Fruit fly (Drosophila melanogaster) Kc167 (cell line): ENCODE measurements around the gene Lsm12a.

Source experiments
- Myc ChIP-seq: fragments of >200 bp; optimal IDR thresholded peaks from 2 replicates; lab custom pipeline; 2017; ENCODE audit warnings: missing external identifiers
- Sin3A ChIP-seq: fragments of >200 bp; optimal IDR thresholded peaks from 2 replicates; lab custom pipeline; 2018; ENCODE audit warnings: missing external identifiers
- h ChIP-seq: fragments of >200 bp; optimal IDR thresholded peaks from 3 replicates; lab custom pipeline; 2018; ENCODE audit warnings: missing external identifiers
- insv ChIP-seq: fragments of >200 bp; optimal IDR thresholded peaks from 3 replicates; lab custom pipeline; 2018; ENCODE audit warnings: missing external identifiers
- psq ChIP-seq: fragments of >200 bp; optimal IDR thresholded peaks from 2 replicates; lab custom pipeline; 2017; ENCODE audit warnings: missing external identifiers
- ttk ChIP-seq: sonication (Bioruptor generic); optimal IDR thresholded peaks from 2 replicates; lab custom pipeline; 2017; ENCODE audit warnings: missing external identifiers

Lsm12a gene

DNA sequence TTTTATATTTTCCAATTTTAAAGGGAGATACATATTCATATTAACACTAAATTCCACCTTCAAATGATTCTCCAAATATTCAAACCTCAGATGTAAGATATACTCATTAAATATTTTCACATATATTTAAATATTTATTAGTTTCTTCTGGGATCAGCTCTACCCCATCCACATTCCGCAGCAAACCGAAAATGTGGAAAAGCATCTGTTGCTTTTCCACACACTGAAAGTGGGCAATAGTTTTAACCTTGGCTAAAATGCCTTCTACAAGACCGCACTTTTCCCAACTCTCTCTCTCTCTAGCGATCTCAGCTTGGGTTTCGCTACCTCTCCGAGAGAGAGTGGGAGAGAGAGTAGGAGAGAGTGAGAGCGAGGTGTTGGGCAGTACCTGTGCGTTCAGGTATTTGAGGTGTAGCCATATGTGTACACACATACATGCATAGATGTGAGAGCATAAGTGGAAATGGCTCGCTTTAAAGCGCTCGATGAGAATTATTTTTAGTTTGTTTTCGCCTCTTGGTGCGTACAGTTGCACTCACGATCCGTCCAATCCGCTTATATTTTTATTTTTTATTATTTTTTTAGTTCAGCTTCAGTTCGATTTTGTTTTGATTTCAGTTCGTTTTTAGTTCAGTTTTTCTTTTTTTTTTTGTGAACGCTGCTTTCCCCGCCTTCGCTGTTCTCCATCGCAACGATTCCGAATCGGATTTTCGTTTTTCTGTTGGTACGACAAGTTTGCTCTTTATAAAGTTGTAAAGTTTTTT lies 11.6 kb upstream of the Lsm12a start, which contains the start of gene CG1806:
TSS of gene CG1806 (plus strand) at position 499 of the 764 bp plus-strand sequence.
- TF ChIP-seq insv (lab: Kevin White, UChicago) = no peak
- no peak for TF ChIP-seq Sin3A (lab: Kevin White, UChicago)
- TF ChIP-seq h = no peak
- no peak for TF ChIP-seq psq
- TF ChIP-seq ttk (lab: Kevin White, UChicago) = no peak
- no peak for TF ChIP-seq Myc (lab: Kevin White, UChicago)

DNA sequence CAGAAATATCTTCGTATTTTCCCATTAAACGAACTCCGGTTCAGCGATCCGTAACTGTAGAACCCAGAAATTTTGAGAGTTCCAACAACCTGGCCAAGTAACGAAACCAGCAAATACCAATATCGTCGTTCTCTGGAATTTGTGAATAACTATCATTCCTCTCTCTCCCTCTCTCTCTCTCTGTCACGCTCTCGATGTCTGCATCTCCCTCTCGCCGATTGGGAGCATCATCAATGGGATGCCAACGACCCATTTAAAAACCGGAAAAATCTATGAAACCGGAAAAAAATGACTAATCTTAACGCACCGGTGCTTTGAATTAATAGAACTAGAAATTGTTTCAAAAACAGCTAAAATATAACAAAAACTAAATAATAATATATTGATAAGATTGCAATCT lies 10.8 kb upstream of the Lsm12a start:
- TF ChIP-seq insv (lab: Kevin White, UChicago) (no peak), h (no peak), Sin3A (lab: Kevin White, UChicago) (no peak), psq (no peak), ttk (lab: Kevin White, UChicago) (no peak), Myc (lab: Kevin White, UChicago) (no peak)

DNA sequence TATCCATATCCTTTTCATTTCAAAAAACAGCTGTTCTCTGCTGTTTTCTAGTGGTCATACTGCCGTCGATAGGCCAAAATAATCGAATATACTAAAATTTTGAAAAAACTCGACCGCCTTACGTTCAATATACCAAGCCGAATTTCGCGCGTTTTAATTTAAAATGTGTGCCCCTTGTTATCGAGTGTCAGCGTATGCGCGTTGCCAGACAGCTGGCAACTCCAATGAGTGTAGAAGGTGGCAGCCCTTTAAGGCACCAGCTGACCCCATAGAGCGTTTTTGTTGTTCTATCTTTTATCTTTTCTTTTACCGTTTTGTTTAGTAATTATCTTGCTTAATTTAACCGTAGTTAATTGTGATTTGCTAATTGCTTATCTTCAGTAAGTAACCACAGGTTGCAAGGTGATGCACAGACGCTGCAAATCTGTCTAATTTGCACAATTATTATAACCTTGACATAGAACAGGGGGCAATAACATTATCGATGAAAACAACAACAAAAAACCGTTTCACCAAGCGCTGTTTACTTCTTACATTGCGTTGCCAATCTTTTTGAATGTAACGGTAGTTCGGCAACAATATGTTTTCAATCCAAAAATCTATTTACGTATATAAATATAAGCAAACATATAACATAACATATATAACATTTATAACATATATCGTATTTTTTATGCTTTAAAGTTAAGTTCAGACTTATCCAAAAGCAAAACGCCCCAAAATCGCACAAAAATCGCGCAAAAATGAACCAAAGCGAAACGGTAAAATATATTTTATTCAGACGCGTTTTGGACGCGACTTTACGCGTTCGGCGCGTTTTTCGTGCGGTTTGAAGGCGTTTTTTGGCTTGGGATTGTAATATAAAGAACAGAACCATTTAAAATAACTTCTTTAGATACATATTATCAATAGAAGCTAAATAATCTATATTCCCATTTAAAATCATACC lies 6.0 kb upstream of the Lsm12a start, which contains the start of the genes CG1492 and regucalcin:
TSS of gene CG1492 (minus strand) at position 63 of the 949 bp plus-strand sequence.
TSS of gene regucalcin (plus strand) at position 229 of the 949 bp plus-strand sequence.
- TF ChIP-seq Sin3A (lab: Kevin White, UChicago) (no peak), psq (peak; percentile 41)

DNA sequence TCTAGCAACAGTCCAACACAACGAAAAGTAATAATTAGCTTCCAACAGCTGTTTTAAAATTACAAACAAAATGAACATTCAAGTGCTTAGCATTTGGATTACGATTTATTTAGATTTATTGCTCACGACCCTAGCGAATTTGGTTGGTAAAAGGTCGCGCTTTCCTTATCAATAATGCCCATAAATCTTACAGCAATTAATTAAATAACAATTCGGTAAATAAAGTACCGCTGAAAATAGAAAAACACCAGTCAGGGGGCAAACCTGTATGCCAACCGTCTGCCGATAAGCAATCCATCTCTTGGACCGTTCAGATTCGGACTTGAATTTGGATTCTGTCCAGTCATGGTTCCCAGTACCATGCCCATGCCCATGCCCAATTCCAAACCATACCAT lies 5.3 kb upstream of the Lsm12a start:
- TF ChIP-seq Sin3A (lab: Kevin White, UChicago) = no peak
- no peak for TF ChIP-seq h
- TF ChIP-seq psq = no peak
- TF ChIP-seq ttk (lab: Kevin White, UChicago) = no peak
- TF ChIP-seq Myc (lab: Kevin White, UChicago) = no peak
- no peak for TF ChIP-seq insv (lab: Kevin White, UChicago)

DNA sequence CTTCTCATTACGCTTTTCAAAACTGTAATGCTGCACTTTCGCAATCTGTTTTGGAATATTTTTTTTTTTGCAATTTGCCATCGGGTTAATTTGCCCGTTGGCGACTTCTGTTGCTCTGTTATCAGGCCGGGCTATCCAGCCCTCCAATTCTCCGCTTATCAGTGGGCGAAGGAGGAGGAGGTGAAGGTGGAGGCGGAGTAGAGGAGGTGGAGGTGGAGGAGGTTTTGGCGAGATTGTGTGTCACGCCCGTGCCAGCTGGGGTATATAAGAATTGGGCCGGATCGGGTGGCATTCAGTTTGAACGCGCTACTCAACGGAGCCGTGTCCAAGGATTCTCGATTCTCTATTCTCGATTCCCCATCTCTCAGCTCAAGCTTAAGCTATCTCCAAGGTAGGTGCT lies 4.3 kb upstream of the Lsm12a start:
- TF ChIP-seq Myc (lab: Kevin White, UChicago) (no peak), psq (no peak), h (no peak), insv (lab: Kevin White, UChicago) (no peak), Sin3A (lab: Kevin White, UChicago) (no peak), ttk (lab: Kevin White, UChicago) (no peak)

DNA sequence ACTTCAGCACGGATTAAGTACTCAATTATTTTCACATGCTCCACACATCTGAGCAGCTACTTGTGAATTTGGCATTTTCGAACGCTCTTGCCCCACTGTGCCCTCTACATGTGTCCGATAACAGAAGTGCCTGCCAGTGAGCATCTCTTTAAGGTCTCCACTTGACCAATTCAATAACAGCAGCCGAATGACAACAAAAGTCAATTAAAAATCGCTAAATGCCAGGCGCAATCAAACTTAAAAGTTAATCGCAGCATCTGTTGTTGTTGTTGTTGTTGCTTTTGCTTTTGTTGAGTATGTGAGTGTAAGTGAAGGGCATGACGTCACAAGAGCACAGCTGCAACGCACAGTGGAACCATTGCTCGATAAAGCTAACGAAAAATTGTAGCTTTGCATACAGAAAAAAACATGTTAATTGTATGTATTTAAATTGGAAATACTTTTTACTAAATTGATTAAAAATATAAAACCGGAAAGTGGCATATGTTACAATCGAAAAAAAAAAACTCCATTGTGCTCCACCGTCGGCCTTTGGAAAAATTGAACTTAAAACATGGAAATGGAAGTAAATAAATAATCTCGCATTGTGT lies 3.5 kb upstream of the Lsm12a start:
- TF ChIP-seq ttk (lab: Kevin White, UChicago) (no peak), Sin3A (lab: Kevin White, UChicago) (no peak), Myc (lab: Kevin White, UChicago) (no peak), h (no peak), insv (lab: Kevin White, UChicago) (no peak), psq (no peak)

DNA sequence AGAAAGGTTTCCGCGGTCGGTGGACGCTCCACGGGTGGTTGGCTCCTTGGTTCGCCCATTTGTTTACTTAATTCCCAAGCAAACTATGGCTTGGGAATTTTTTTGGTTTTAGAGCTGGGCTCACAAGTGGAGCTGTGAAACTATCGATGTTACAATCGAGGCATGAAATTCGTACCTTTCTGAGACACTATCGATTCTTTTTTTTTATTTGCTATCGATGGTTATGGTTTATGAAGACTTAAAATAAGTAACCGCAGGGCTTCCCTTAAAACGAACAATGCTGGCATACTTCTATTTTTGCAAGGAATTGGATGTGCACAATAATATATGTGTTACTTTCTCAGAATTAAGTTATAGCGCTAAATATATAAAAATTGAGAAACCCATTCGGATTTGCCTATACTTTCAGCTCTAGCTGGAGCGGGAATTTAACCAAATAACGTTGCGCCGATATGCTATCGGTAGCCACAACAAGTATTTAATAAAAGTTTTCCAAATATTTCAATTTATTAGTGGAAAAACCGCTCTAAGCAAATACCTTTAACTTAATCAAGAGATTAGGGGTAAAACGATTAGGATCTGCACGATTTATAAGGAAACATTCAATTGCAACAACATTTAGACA lies 513 bp upstream of the Lsm12a start, which contains the start of gene Chrac-16:
TSS of gene Chrac-16 (minus strand) at position 147 of the 625 bp plus-strand sequence.
- TF ChIP-seq Myc (lab: Kevin White, UChicago) (no peak), psq (no peak), insv (lab: Kevin White, UChicago) (no peak), h (no peak), ttk (lab: Kevin White, UChicago) (no peak), Sin3A (lab: Kevin White, UChicago) (no peak)

DNA sequence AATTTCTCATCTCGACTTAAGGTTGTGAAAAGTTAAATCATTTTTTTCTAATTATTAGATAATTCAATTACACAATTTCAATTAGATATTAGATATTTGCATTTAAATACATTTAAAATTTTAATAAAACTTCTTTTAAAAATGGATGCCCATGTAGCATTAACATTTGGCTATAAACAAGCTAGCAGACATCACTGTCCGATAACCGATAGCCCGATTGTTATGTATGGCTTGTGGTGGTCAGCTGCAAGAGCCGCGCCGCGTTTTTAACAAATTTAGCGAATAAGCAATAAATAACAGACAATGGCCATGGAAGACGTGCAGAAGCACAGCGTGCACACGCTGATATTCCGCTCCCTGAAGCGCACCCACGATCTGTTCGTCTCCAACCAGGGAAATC lies 2.4 kb downstream of the Lsm12a start, which contains the start of gene Tango4:
TSS of gene Tango4 (plus strand) at position 212 of the 400 bp plus-strand sequence.
- TF ChIP-seq psq (no peak), Sin3A (lab: Kevin White, UChicago) (no peak), ttk (lab: Kevin White, UChicago) (no peak), Myc (lab: Kevin White, UChicago) (no peak)

DNA sequence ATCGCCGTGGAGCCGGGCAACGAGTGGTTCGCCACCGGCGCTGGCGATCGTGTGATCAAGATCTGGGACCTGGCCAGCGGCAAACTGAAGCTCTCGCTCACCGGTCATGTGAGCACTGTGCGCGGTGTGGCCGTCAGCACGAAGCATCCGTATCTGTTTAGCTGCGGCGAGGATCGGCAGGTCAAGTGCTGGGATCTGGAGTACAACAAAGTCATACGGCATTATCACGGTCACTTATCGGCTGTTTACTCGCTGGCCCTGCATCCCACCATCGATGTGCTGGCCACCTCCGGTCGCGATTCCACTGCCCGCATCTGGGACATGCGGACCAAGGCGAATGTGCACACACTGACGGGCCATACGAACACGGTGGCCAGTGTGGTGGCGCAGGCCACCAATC lies 3.3 kb downstream of the Lsm12a start:
- TF ChIP-seq ttk (lab: Kevin White, UChicago) (no peak), psq (no peak), Sin3A (lab: Kevin White, UChicago) (no peak), Myc (lab: Kevin White, UChicago) (no peak), insv (lab: Kevin White, UChicago) (no peak), h (no peak)

DNA sequence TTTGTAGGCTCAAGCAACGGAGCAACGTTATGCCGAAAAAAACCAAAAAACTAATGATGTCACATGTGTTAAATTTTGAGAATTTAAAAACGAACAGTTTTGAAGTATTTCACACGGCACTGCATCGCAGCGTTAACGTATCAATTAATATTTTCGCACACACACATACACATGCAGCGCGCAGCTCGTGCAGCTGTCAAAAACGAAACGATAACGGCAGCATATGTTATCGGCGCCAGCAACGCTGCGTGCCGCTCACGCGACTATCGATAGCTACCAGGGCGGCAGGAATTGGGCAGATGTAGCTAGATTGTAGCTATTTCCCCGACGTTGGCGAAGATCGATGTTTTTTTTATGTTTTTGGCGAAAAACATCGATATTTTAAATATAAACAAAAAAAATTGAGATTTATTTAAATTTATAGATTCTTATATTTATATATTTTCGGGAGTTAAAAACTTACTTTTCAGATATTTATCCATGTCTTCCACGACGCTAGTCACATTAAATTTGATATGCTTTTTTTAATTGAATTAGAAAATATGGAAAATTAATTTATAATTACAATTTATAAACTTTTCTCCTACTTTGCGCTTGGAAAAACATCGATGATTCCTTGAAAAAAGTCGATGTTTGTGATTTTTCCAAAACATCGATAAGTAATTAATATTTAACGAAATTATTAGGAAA lies 10.5 kb downstream of the Lsm12a start, which contains the start of gene Usp7:
TSS of gene Usp7 (minus strand) at position 208 of the 690 bp plus-strand sequence.
- TF ChIP-seq insv (lab: Kevin White, UChicago) (no peak), Sin3A (lab: Kevin White, UChicago) (no peak), h (no peak), ttk (lab: Kevin White, UChicago) (no peak), Myc (lab: Kevin White, UChicago) (no peak), psq (no peak)
